Worm (Caenorhabditis elegans) whole organism, L3 larva: ENCODE data around the gene C29F5.1.

Source experiments
- R02D3.7 ChIP-seq: fragments of 150-350 bp; optimal IDR thresholded peaks from 2 replicates; lab custom pipeline; 2014; ENCODE audit warnings: missing biosample characterization, missing genetic modification characterization
- ZK546.5 ChIP-seq: sonication (generic microtip); optimal IDR thresholded peaks from 2 replicates; lab custom pipeline; 2017; ENCODE audit warnings: missing biosample characterization, missing genetic modification characterization
- aly-2 ChIP-seq: fragments of 150-350 bp; optimal IDR thresholded peaks from 2 replicates; lab custom pipeline; 2014; ENCODE audit warnings: missing biosample characterization, missing genetic modification characterization
- ama-1 ChIP-seq: fragments of 150-350 bp; optimal IDR thresholded peaks from 2 replicates; lab custom pipeline; 2018
- ceh-16 ChIP-seq: sonication (generic microtip); optimal IDR thresholded peaks from 2 replicates; lab custom pipeline; 2017; ENCODE audit warnings: missing biosample characterization, missing genetic modification characterization
- ceh-28 ChIP-seq: fragments of 150-350 bp; optimal IDR thresholded peaks from 2 replicates; lab custom pipeline; 2014; ENCODE audit warnings: missing biosample characterization, missing genetic modification reagents, missing genetic modification characterization
- ceh-82 ChIP-seq: fragments of 150-350 bp; optimal IDR thresholded peaks from 2 replicates; lab custom pipeline; 2014; ENCODE audit warnings: missing biosample characterization, missing genetic modification characterization
- ceh-9 ChIP-seq: sonication (generic microtip); optimal IDR thresholded peaks from 2 replicates; lab custom pipeline; 2018; ENCODE audit warnings: missing biosample characterization, missing genetic modification characterization
- daf-12 ChIP-seq: fragments of 150-350 bp; optimal IDR thresholded peaks from 2 replicates; lab custom pipeline; 2014; ENCODE audit warnings: missing biosample characterization, missing genetic modification reagents, missing genetic modification characterization
- egl-27 ChIP-seq: sonication (generic microtip); optimal IDR thresholded peaks from 4 replicates; lab custom pipeline; 2017; ENCODE audit warnings: missing biosample characterization, missing genetic modification reagents, missing genetic modification characterization
- elt-1 ChIP-seq: fragments of 150-350 bp; optimal IDR thresholded peaks from 2 replicates; lab custom pipeline; 2014; ENCODE audit warnings: missing biosample characterization, missing genetic modification characterization
- elt-2 ChIP-seq: sonication (generic microtip); optimal IDR thresholded peaks from 2 replicates; lab custom pipeline; 2016; ENCODE audit warnings: missing genetic modification reagents, mild to moderate bottlenecking, missing genetic modification characterization, missing compliant biosample characterization
- elt-3 ChIP-seq, 3 experiments: fragments of 150-350 bp in 1 of 3; sonication (generic microtip) in 2 of 3; optimal IDR thresholded peaks; 2 replicates in 2 of 3; 4 replicates in 1 of 3; lab custom pipeline; 2014 to 2017; ENCODE audit warnings: missing biosample characterization in 3 of 3, missing genetic modification characterization in 3 of 3
- eor-1 ChIP-seq, 2 experiments: fragments of 150-350 bp; optimal IDR thresholded peaks; 2 replicates each; lab custom pipeline; 2014 to 2018; ENCODE audit warnings: missing biosample characterization in 2 of 2, missing genetic modification characterization in 2 of 2
- fkh-10 ChIP-seq: sonication (generic microtip); optimal IDR thresholded peaks from 2 replicates; lab custom pipeline; 2017; ENCODE audit warnings: missing biosample characterization, missing genetic modification reagents, missing genetic modification characterization
- fkh-2 ChIP-seq: fragments of 150-350 bp; optimal IDR thresholded peaks from 2 replicates; lab custom pipeline; 2014; ENCODE audit warnings: missing biosample characterization, missing genetic modification reagents, missing genetic modification characterization
- fos-1 ChIP-seq: fragments of 150-350 bp; optimal IDR thresholded peaks from 2 replicates; lab custom pipeline; 2014; ENCODE audit warnings: missing biosample characterization, missing genetic modification characterization
- hmg-11 ChIP-seq: sonication (generic microtip); optimal IDR thresholded peaks from 2 replicates; lab custom pipeline; 2016; ENCODE audit warnings: missing genetic modification characterization, missing compliant biosample characterization
- jun-1 ChIP-seq: fragments of 150-350 bp; optimal IDR thresholded peaks from 2 replicates; lab custom pipeline; 2014; ENCODE audit warnings: missing biosample characterization, missing genetic modification reagents, missing genetic modification characterization
- lin-15B ChIP-seq: fragments of 150-350 bp; optimal IDR thresholded peaks from 2 replicates; lab custom pipeline; 2014; ENCODE audit warnings: missing biosample characterization, missing genetic modification characterization
- lin-39 ChIP-seq: fragments of 150-350 bp; optimal IDR thresholded peaks from 2 replicates; lab custom pipeline; 2018; ENCODE audit warnings: missing biosample characterization, missing genetic modification reagents, missing genetic modification characterization
- lsy-12 ChIP-seq: sonication (generic microtip); optimal IDR thresholded peaks from 2 replicates; lab custom pipeline; 2016; ENCODE audit warnings: mild to moderate bottlenecking, missing genetic modification characterization, missing compliant biosample characterization
- mml-1 ChIP-seq: fragments of 150-350 bp; sonication (generic microtip); optimal IDR thresholded peaks from 3 replicates; lab custom pipeline; 2014; ENCODE audit warnings: missing biosample characterization, missing genetic modification characterization
- nfya-1 ChIP-seq: sonication (generic microtip); optimal IDR thresholded peaks from 2 replicates; lab custom pipeline; 2017; ENCODE audit warnings: missing genetic modification characterization, mild to moderate bottlenecking, missing compliant biosample characterization, antibody characterized with exemption, moderate library complexity; ENCODE audit not compliant: insufficient read depth
- nhr-11 ChIP-seq: fragments of 150-350 bp; optimal IDR thresholded peaks from 2 replicates; lab custom pipeline; 2014; ENCODE audit warnings: missing biosample characterization, missing genetic modification characterization
- nhr-12 ChIP-seq: fragments of 150-350 bp; optimal IDR thresholded peaks from 2 replicates; lab custom pipeline; 2014; ENCODE audit warnings: missing biosample characterization, missing genetic modification characterization
- nhr-23 ChIP-seq: fragments of 150-350 bp; optimal IDR thresholded peaks from 2 replicates; lab custom pipeline; 2014; ENCODE audit warnings: missing biosample characterization, missing genetic modification reagents, missing genetic modification characterization
- nhr-237 ChIP-seq: fragments of 150-350 bp; optimal IDR thresholded peaks from 2 replicates; lab custom pipeline; 2014; ENCODE audit warnings: missing biosample characterization, missing genetic modification characterization
- nhr-25 ChIP-seq: sonication (generic microtip); optimal IDR thresholded peaks from 2 replicates; lab custom pipeline; 2017; ENCODE audit warnings: missing biosample characterization, missing genetic modification characterization
- nhr-28 ChIP-seq: fragments of 150-350 bp; optimal IDR thresholded peaks from 2 replicates; lab custom pipeline; 2014; ENCODE audit warnings: missing biosample characterization, missing genetic modification characterization
- nhr-43 ChIP-seq: sonication (generic microtip); optimal IDR thresholded peaks from 2 replicates; lab custom pipeline; 2016; ENCODE audit warnings: mild to moderate bottlenecking, missing genetic modification characterization, missing compliant biosample characterization; ENCODE audit not compliant: poor library complexity, severe bottlenecking
- nhr-67 ChIP-seq: fragments of 150-350 bp; optimal IDR thresholded peaks from 2 replicates; lab custom pipeline; 2014; ENCODE audit warnings: missing biosample characterization, missing genetic modification characterization
- nhr-76 ChIP-seq: fragments of 150-350 bp; sonication (generic microtip); optimal IDR thresholded peaks from 5 replicates; lab custom pipeline; 2014; ENCODE audit warnings: missing biosample characterization, missing genetic modification characterization
- pha-4 ChIP-seq: fragments of 150-350 bp; optimal IDR thresholded peaks from 2 replicates; lab custom pipeline; 2014; ENCODE audit warnings: missing biosample characterization, missing genetic modification reagents, missing genetic modification characterization
- pqm-1 ChIP-seq: fragments of 150-350 bp; optimal IDR thresholded peaks from 2 replicates; lab custom pipeline; 2017; ENCODE audit warnings: missing biosample characterization, missing genetic modification characterization, inconsistent platforms
- sea-2 ChIP-seq: fragments of 150-350 bp; sonication (generic microtip); optimal IDR thresholded peaks from 4 replicates; lab custom pipeline; 2014; ENCODE audit warnings: missing biosample characterization, missing genetic modification reagents, missing genetic modification characterization
- skn-1 ChIP-seq: fragments of 150-350 bp; optimal IDR thresholded peaks from 2 replicates; lab custom pipeline; 2014; ENCODE audit warnings: missing biosample characterization, missing genetic modification characterization
- snpc-4 ChIP-seq: fragments of 150-350 bp; optimal IDR thresholded peaks from 2 replicates; lab custom pipeline; 2014; ENCODE audit warnings: missing biosample characterization, missing genetic modification characterization
- tbx-2 ChIP-seq: sonication (generic microtip); optimal IDR thresholded peaks from 2 replicates; lab custom pipeline; 2016; ENCODE audit warnings: mild to moderate bottlenecking, missing genetic modification characterization, missing compliant biosample characterization
- unc-62 ChIP-seq: fragments of 150-350 bp; sonication (generic microtip); optimal IDR thresholded peaks from 4 replicates; lab custom pipeline; 2014; ENCODE audit warnings: missing biosample characterization, missing genetic modification reagents, missing genetic modification characterization
- zag-1 ChIP-seq: fragments of 150-350 bp; optimal IDR thresholded peaks from 2 replicates; lab custom pipeline; 2014; ENCODE audit warnings: missing biosample characterization, missing genetic modification characterization
- ztf-11 ChIP-seq: fragments of 150-350 bp; optimal IDR thresholded peaks from 2 replicates; lab custom pipeline; 2014; ENCODE audit warnings: missing biosample characterization, missing genetic modification characterization
- ztf-4 ChIP-seq: fragments of 150-350 bp; optimal IDR thresholded peaks from 2 replicates; lab custom pipeline; 2014; ENCODE audit warnings: missing biosample characterization, missing genetic modification characterization

C29F5.1 gene

ce11 chrII:6324086-6324485 is 20.8 kb downstream of the C29F5.1 start, which contains the start of gene sma-6:
Gene sma-6 (plus strand): TSS chrII:6324484.
- TF ChIP-seq fos-1 (tag; lab: Kevin White, UChicago) (no peak), pqm-1 (no peak), elt-2 (peak; percentile 30), nhr-76 (tag; lab: Kevin White, UChicago) (no peak), unc-62 (no peak), nhr-23 (tag; lab: Kevin White, UChicago) (peak; percentile 18)

- TF ChIP-seq ama-1 (lab: Kevin White, UChicago) (no peak), nhr-25 (tag; lab: Kevin White, UChicago) (no peak), eor-1 (tag; optimal IDR thresholded peaks at IDR 0.05; lab: Kevin White, UChicago) (no peak), pqm-1 (peak; percentile 98), jun-1 (tag; lab: Kevin White, UChicago) (peak; percentile 70), pha-4 (tag; lab: Kevin White, UChicago) (peak; percentile 41), sea-2 (GFP tag; lab: Kevin White, UChicago) (no peak), unc-62 (no peak), fkh-2 (tag; lab: Kevin White, UChicago) (no peak), skn-1 (peak; percentile 39), ztf-4 (no peak), elt-2 (peak; percentile 99), nfya-1 (tag; lab: Kevin White, UChicago) (peak; percentile 4)
These were observed 24.0 kb downstream of the C29F5.1 start for ce11 chrII:6327317-6327716.

ce11 chrII:6328672-6329071 is 25.3 kb downstream of the C29F5.1 start:
- TF ChIP-seq elt-2 (peak; percentile 99), pqm-1 (peak; percentile 96), pha-4 (tag; lab: Kevin White, UChicago) (peak; percentile 61), nhr-11 (tag; lab: Kevin White, UChicago) (no peak), fkh-2 (tag; lab: Kevin White, UChicago) (no peak), nfya-1 (tag; lab: Kevin White, UChicago) (peak; percentile 8), jun-1 (tag; lab: Kevin White, UChicago) (peak; percentile 81)

ce11 chrII:6331222-6331830 is 28.0 kb downstream of the C29F5.1 start, which contains the start of gene set-4:
Gene set-4 (minus strand): TSS chrII:6331341.
- TF ChIP-seq egl-27 (tag; lab: Kevin White, UChicago) (peak; percentile 60), lin-39 (tag; lab: Kevin White, UChicago) (peak; percentile 93), sea-2 (GFP tag; lab: Kevin White, UChicago) (no peak), nhr-28 (tag; lab: Kevin White, UChicago) (no peak), mml-1 (tag; lab: Kevin White, UChicago) (no peak), nhr-43 (tag; lab: Kevin White, UChicago) (peak; percentile 78), ceh-82 (tag; lab: Kevin White, UChicago) (peak; percentile 75), eor-1 (tag; optimal IDR thresholded peaks at IDR 0.05; lab: Kevin White, UChicago) (no peak), ceh-9 (tag; lab: Kevin White, UChicago) (no peak), R02D3.7 (tag; lab: Kevin White, UChicago) (peak; percentile 75), zag-1 (peak; percentile 27), fkh-2 (tag; lab: Kevin White, UChicago) (no peak), ceh-16 (tag; lab: Kevin White, UChicago) (no peak), aly-2 (tag; lab: Kevin White, UChicago) (no peak), ceh-28 (tag; lab: Kevin White, UChicago) (peak; percentile 68), elt-3 (tag; optimal IDR thresholded peaks at IDR 0.05; lab: Kevin White, UChicago) (peak in 1 of 3 experiments; percentile 55), nhr-237 (tag; lab: Kevin White, UChicago) (no peak), pha-4 (tag; lab: Kevin White, UChicago) (peak; percentile 94), lsy-12 (peak; percentile 86), tbx-2 (tag; lab: Kevin White, UChicago) (peak; percentile 91), lin-15B (tag; lab: Kevin White, UChicago) (peak; percentile 91), nhr-25 (tag; lab: Kevin White, UChicago) (peak; percentile 98), nfya-1 (tag; lab: Kevin White, UChicago) (peak; percentile 94), nhr-11 (tag; lab: Kevin White, UChicago) (peak; percentile 80), nhr-23 (tag; lab: Kevin White, UChicago) (peak; percentile 89), elt-2 (peak; percentile 84), fkh-10 (GFP tag; lab: Kevin White, UChicago) (peak; percentile 64), snpc-4 (tag; lab: Kevin White, UChicago) (peak; percentile 94), nhr-67 (tag; lab: Kevin White, UChicago) (no peak), ama-1 (lab: Kevin White, UChicago) (peak; percentile 54), pqm-1 (peak; percentile 42), daf-12 (no peak), elt-1 (tag; lab: Kevin White, UChicago) (peak; percentile 78), ztf-11 (tag; lab: Kevin White, UChicago) (no peak), skn-1 (peak; percentile 49), unc-62 (peak; percentile 46), jun-1 (tag; lab: Kevin White, UChicago) (peak; percentile 90), ZK546.5 (tag; lab: Kevin White, UChicago) (no peak), nhr-76 (tag; lab: Kevin White, UChicago) (no peak), hmg-11 (tag; lab: Kevin White, UChicago) (peak; percentile 96), nhr-12 (tag; lab: Kevin White, UChicago) (no peak), fos-1 (tag; lab: Kevin White, UChicago) (no peak)
